Worm (Caenorhabditis elegans): ENCODE results near the gene Y39B6A.9.
"Not testable (repeated sequence)": the region's sequence is repeated elsewhere in the genome, so short reads cannot be mapped to it uniquely, and the experiment has no call there.

ce11 chrV:19094572-19094971, 41.7 kb upstream of the Y39B6A.9 start:
- TF ChIP-seq R02D3.7 (tag; optimal IDR thresholded peaks at IDR 0.05); zip-2 (tag; optimal IDR thresholded peaks at IDR 0.05); fos-1 (tag; optimal IDR thresholded peaks at IDR 0.05); dve-1 (tag; optimal IDR thresholded peaks at IDR 0.05; ENCODE audit: insufficient read depth); mdl-1 (tag; optimal IDR thresholded peaks at IDR 0.05); dpl-1 (GFP tag; optimal IDR thresholded peaks at IDR 0.05); madf-5 (GFP tag; IDR thresholded peaks at IDR 0.05); nhr-76 (tag; optimal IDR thresholded peaks at IDR 0.05); ces-1 (GFP tag; optimal IDR thresholded peaks at IDR 0.05); duxl-1 (tag; optimal IDR thresholded peaks at IDR 0.05; ENCODE audit: poor library complexity); snpc-1.2 (GFP tag; IDR thresholded peaks at IDR 0.05): not testable (repeated sequence)
